Worm (Caenorhabditis elegans) whole organism, midembryonic: ENCODE data around the gene sysm-1.

ENCODE experiments used
- T22C8.4 ChIP-seq: fragments of 200-800 bp; sonication (Bioruptor generic); IDR thresholded peaks from 2 replicates; pipeline ENCODE4 v1.3.6; 2022; ENCODE audit warnings: missing genetic modification characterization, missing compliant biosample characterization
- cog-1 ChIP-seq: sonication (generic microtip); optimal IDR thresholded peaks from 2 replicates; lab custom pipeline; 2016; ENCODE audit warnings: missing genetic modification characterization, missing compliant biosample characterization
- flt-1 ChIP-seq: fragments of 200-800 bp; sonication (Bioruptor generic); IDR thresholded peaks from 2 replicates; pipeline ENCODE4 v1.3.6; 2022; ENCODE audit warnings: missing genetic modification characterization, missing compliant biosample characterization
- klf-2 ChIP-seq: fragments of 200-800 bp; sonication (Bioruptor generic); conservative IDR thresholded peaks from 2 replicates; pipeline ENCODE4 v1.3.6; 2022; ENCODE audit warnings: missing genetic modification reagents, missing genetic modification characterization, missing compliant biosample characterization
- med-1 ChIP-seq: sonication (generic microtip); optimal IDR thresholded peaks from 2 replicates; lab custom pipeline; 2017; ENCODE audit warnings: missing genetic modification characterization, mild to moderate bottlenecking, missing compliant biosample characterization, antibody characterized with exemption, missing genetic modification reagents; ENCODE audit not compliant: insufficient read depth
- ref-1 ChIP-seq: fragments of 200-800 bp; sonication (Bioruptor generic); conservative IDR thresholded peaks from 2 replicates; pipeline ENCODE4 v1.3.6; 2022; ENCODE audit warnings: missing genetic modification reagents, missing genetic modification characterization, missing compliant biosample characterization
- tab-1 ChIP-seq: fragments of 200-800 bp; sonication (Bioruptor generic); IDR thresholded peaks from 2 replicates; pipeline ENCODE4 v1.3.6; 2022; ENCODE audit warnings: missing genetic modification characterization, missing compliant biosample characterization
- ztf-23 ChIP-seq: fragments of 200-800 bp; sonication (Bioruptor generic); IDR thresholded peaks from 2 replicates; pipeline ENCODE4 v1.3.6; 2022; ENCODE audit warnings: missing genetic modification reagents, missing genetic modification characterization, missing compliant biosample characterization
- ztf-29 ChIP-seq: fragments of 200-800 bp; sonication (Bioruptor generic); IDR thresholded peaks from 2 replicates; pipeline ENCODE4 v1.3.6; 2022; ENCODE audit warnings: missing genetic modification reagents, missing genetic modification characterization, missing compliant biosample characterization

Gene sysm-1

DNA sequence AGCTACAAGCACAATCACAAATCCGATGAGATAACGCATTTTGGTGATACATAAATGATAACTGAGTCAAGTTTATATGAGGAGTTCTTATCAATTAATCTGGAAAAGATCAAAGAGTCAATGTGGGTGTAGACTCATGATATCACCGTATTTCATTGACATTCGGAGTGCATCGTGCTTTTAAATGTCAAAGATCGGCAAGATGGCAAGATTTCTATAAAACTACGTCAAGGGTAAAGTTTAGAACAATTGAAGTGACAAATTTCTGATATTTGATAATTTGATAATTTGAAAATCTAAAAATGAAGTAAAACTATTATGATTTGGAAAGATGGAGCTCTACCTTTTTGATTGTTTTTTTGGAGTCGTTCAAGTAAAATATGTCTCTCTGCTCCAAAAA, at the start of gene sysm-1:
Gene sysm-1 (minus strand): TSS at position 101 of the 400 bp plus-strand sequence.
- TF ChIP-seq T22C8.4 (GFP tag; lab: Robert Waterston, UW) (no peak), med-1 (GFP tag; lab: Kevin White, UChicago) (no peak), cog-1 (tag; lab: Kevin White, UChicago) (no peak), klf-2 (no peak), tab-1 (no peak), flt-1 (GFP tag; lab: Robert Waterston, UW) (no peak), ztf-23 (no peak)

DNA sequence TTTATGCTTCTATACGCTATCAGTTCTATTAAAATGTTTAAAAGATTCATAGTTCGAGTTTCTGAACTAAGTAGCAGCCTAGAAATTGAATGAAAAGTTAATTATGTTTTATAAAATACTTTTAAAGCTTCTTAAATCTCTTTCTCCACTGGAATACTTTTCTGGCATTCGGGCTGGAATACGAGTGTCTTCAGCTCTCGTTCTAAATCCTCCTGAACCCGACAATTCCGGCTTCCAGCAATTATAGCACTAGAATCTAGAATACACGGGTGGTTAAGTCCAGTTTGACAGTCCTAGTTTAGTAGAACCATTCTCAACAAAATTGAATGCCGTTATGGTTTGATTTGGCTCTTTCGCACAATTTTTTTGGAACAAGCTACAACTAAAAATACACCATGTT, 49.3 kb upstream of the sysm-1 start:
- TF ChIP-seq ref-1 (no peak), tab-1 (no peak), ztf-23 (no peak), klf-2 (no peak), ztf-29 (GFP tag; lab: Robert Waterston, UW) (no peak), med-1 (GFP tag; lab: Kevin White, UChicago) (no peak), T22C8.4 (GFP tag; lab: Robert Waterston, UW) (no peak), cog-1 (tag; lab: Kevin White, UChicago) (no peak), flt-1 (GFP tag; lab: Robert Waterston, UW) (no peak)

DNA sequence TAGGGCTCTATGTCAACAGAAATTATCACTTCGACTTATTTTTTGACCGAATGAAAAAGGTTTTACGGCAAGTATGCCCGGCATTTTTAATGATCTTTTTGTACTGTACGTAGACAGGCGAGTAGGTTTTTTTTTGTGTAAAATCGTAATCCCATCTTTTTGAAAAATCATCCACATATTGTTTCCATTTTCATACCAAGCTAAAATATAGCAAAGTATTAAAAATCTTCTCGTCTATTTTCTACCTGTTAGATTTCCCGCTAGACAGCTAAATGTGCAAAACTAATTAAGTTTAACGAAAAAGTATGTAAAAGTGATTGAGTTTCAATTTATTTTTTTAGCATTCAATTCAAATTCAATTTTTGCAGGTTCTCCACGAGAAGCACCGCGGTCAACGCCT, 48.4 kb upstream of the sysm-1 start, which contains the start of gene C16D2.1:
Gene C16D2.1 (plus strand): TSS at position 301 of the 400 bp plus-strand sequence.
- no peak for TF ChIP-seq tab-1
- TF ChIP-seq cog-1 (tag; lab: Kevin White, UChicago): no peak
- no peak for TF ChIP-seq flt-1 (GFP tag; lab: Robert Waterston, UW)
- no peak for TF ChIP-seq med-1 (GFP tag; lab: Kevin White, UChicago)
- TF ChIP-seq ztf-29 (GFP tag; lab: Robert Waterston, UW): no peak
- TF ChIP-seq klf-2: no peak
- no peak for TF ChIP-seq T22C8.4 (GFP tag; lab: Robert Waterston, UW)

DNA sequence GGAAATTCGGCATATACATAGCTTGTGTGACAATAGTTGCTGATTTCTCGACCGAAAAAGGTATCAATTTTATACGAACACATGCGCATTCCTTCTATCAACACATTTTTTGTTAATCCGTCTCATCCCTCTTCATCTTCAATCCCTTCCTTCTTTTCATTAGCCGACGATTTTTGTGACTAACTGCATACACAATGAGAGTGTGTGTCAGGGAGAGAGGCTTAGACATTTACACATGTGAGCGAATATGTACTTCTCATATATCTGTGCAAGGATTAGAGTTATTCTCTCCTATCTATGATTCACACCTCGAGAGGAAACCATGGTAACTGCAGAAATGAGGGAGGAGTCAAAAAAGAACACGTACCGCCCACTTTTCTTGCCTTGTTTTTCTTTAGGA, 47.3 kb upstream of the sysm-1 start:
- TF ChIP-seq tab-1: no peak
- no peak for TF ChIP-seq cog-1 (tag; lab: Kevin White, UChicago)
- TF ChIP-seq med-1 (GFP tag; lab: Kevin White, UChicago): no peak
- TF ChIP-seq flt-1 (GFP tag; lab: Robert Waterston, UW): no peak
- TF ChIP-seq klf-2: no peak
- no peak for TF ChIP-seq ztf-29 (GFP tag; lab: Robert Waterston, UW)
- TF ChIP-seq T22C8.4 (GFP tag; lab: Robert Waterston, UW): no peak
- TF ChIP-seq ref-1: no peak
- no peak for TF ChIP-seq ztf-23

DNA sequence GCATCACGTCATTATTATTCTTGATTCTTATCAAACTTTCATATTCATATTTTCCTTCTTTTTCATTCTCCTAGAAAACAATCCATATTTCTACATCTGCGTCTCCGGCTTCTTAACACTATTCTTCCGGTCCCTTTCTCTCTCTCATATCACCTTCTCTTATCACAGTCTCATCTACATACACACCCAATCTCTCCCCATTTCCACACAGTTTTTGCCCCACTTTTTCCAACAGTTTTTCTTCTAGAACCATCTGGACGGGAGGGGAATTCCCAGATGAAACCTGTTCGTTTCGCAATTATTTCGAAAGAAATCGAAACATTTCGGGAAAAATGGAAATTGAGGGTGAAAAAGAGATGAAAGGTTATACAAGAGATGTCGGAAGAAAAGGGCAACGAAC, 45.1 kb upstream of the sysm-1 start:
- TF ChIP-seq med-1 (GFP tag; lab: Kevin White, UChicago): no peak
- no peak for TF ChIP-seq ztf-23
- no peak for TF ChIP-seq tab-1
- TF ChIP-seq cog-1 (tag; lab: Kevin White, UChicago): no peak
- no peak for TF ChIP-seq flt-1 (GFP tag; lab: Robert Waterston, UW)
- TF ChIP-seq ref-1: no peak
- TF ChIP-seq ztf-29 (GFP tag; lab: Robert Waterston, UW): no peak
- no peak for TF ChIP-seq T22C8.4 (GFP tag; lab: Robert Waterston, UW)

DNA sequence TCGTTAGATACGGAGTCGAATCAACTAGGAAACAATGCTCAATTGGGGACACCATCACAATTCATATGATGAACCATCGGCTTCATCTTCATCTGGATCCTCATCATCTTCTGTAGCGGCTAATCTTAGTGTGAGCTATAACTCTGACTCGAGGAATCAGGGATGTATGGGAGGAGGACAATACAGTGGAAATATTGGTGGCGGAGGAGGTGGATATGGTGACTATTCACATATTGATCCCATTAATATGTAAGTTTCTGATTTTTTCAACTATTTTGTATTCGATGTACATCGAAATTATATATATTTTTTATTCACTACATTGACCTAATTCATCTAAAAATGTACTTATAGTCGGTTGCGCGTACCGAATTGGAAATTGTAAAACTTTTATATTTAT, 44.4 kb upstream of the sysm-1 start:
- TF ChIP-seq T22C8.4 (GFP tag; lab: Robert Waterston, UW) (no peak), klf-2 (no peak), med-1 (GFP tag; lab: Kevin White, UChicago) (no peak), tab-1 (no peak), ztf-29 (GFP tag; lab: Robert Waterston, UW) (no peak), flt-1 (GFP tag; lab: Robert Waterston, UW) (no peak), ztf-23 (no peak), cog-1 (tag; lab: Kevin White, UChicago) (no peak), ref-1 (no peak)

DNA sequence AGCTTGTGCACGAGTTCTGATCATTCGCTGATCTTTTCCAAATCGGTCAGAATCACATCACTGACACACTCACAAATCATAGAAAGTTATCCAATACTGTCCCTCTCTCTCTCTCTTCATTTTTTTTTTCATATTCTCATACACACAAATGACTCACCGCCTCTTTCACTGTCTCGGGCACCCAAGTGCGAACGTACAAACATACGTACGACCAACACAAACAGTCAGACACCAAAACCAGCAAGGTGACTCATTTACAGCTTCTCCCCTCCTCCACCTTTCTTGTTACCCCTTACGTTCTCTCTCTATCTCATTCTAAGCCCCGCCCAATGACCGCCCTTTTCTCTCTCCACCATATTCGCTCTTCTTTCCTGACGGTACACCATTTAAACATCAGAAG, 44.0 kb upstream of the sysm-1 start:
- TF ChIP-seq tab-1: no peak
- no peak for TF ChIP-seq ref-1
- TF ChIP-seq ztf-29 (GFP tag; lab: Robert Waterston, UW): no peak
- TF ChIP-seq ztf-23: no peak

DNA sequence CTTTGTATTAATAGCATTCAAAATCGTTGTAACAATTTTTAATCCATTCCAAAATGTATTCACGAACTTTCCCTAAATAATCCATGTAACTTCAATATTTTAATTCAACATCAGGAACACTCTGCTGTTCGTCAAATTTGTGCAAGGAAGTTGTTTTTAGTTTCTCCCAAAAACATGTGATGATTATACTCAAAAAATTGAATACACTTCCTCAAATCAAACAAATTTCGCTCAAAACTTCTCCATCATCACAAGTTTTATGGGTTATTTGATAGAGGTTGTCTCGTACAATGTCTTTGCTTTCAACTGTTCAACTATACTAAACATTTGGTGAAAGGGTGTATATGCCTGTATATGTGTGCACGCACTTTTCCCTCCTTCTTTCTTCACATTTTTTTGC, 42.0 kb upstream of the sysm-1 start:
- TF ChIP-seq T22C8.4 (GFP tag; lab: Robert Waterston, UW) (no peak), ref-1 (no peak)

DNA sequence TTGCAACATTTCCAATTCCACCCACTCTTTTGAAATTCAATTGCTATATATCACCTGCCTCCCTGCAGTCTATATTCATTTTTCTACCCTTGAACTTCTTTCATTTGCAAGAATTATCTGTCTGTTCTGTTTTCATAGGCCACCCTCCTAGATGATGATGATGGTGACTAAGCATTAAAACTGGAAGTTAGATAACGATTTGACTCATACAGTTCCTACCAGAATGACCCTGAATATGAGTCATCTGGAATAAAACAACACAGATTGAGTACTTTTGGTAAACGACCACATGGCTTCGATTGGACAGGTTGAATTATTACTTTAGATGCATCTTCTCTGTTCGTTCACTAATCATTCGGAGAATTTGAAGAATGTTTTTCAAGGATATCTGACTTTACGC, 41.4 kb upstream of the sysm-1 start:
- no peak for TF ChIP-seq med-1 (GFP tag; lab: Kevin White, UChicago)

DNA sequence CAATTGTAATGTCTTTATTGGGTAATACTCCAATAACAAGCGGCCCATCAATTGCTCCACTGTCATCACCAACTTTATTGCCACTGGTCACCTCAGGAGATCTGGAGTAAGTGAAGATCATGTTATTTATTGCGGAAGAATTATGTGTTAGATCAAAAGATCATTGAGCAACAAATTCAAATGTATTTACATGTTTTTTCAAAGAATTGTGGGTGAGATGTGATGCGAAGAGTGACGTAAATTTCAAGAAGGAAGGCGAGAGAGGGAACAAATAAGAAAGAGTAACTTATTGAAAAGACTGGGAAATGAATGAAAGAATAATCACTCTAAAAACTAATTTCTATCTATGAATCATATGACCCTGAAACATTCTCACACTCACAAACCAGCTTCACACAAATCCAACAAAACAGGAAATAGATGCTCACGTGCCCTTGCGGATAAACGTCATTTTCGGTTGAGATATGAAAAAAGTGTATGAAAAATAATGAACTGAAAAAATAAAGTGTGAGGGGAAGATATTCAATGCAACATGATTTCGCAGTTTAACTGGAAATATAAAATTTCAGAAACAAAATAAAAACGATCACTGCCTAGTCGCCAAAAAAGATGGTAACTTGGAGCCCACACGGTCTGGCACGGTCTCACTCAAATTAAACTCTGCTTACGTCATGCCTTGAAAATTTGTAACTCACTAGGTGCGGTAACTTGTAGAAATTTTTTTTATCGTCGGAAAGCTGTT, 38.0 kb upstream of the sysm-1 start:
- TF ChIP-seq ztf-29 (GFP tag; lab: Robert Waterston, UW) (no peak), tab-1 (no peak), flt-1 (GFP tag; lab: Robert Waterston, UW) (no peak), cog-1 (tag; lab: Kevin White, UChicago) (no peak), med-1 (GFP tag; lab: Kevin White, UChicago) (no peak), ref-1 (no peak), klf-2 (no peak), T22C8.4 (GFP tag; lab: Robert Waterston, UW) (no peak), ztf-23 (no peak)

DNA sequence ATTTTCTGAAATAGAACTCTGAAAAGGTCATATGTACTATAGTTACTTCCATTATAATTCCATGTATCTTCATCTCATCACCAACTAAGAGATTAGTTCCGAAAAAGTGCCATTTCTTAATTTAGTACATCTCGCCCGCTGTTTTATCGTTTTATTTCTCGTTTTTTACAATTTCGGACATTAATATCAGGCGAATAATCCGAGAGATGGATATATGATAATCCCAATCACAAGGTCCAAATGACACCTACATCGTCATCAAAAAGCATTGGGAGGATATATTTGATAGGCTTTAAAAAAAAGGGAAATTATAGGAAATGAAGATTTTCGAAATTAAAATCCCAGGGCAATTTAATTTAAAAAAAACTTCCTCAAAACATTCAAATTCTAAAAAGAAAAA, 37.3 kb upstream of the sysm-1 start:
- TF ChIP-seq ztf-23 (no peak), klf-2 (no peak)
